Worm (Caenorhabditis elegans): ENCODE data around the gene egl-15.
A peak's percentile ranks its signal among the peaks of the same experiment; 100 is the strongest.

egl-15 gene

DNA sequence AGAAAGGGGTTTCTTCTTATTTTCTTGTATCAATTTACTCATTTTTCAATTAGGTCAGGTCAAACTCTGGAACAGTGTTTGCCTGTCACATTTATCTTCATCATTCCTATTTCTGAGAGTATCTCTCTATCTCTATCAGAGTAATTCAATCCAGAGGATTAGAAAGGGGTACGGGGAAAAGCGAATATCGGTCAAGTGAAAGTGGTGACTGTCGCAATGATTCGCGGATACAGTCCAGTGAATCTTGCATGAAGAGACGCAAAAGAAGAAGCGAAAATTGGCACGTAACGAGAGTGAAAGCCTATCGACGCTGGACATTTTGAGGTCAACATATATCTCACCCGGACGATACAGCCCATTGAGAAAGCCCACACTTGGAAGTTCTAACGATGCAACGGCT, 48.6 kb downstream of the egl-15 start, which contains the start of gene lpr-4:
Gene lpr-4, plus strand, starts transcription at position 328 of the 400 bp plus-strand sequence.
- TF ChIP-seq unc-62 (GFP tag; optimal IDR thresholded peaks at IDR 0.05) (peak; percentile 57), blmp-1 (tag; optimal IDR thresholded peaks at IDR 0.05) (peak; percentile 98), elt-3 (tag; optimal IDR thresholded peaks at IDR 0.05) (peak; percentile 57), unc-120 (tag; optimal IDR thresholded peaks at IDR 0.05; ENCODE audit: poor library complexity, severe bottlenecking) (no peak), ham-2 (GFP tag; optimal IDR thresholded peaks at IDR 0.05) (peak; percentile 83), elt-1 (tag; optimal IDR thresholded peaks at IDR 0.05; ENCODE audit: borderline replicate concordance, insufficient read depth) (peak; percentile 5)

DNA sequence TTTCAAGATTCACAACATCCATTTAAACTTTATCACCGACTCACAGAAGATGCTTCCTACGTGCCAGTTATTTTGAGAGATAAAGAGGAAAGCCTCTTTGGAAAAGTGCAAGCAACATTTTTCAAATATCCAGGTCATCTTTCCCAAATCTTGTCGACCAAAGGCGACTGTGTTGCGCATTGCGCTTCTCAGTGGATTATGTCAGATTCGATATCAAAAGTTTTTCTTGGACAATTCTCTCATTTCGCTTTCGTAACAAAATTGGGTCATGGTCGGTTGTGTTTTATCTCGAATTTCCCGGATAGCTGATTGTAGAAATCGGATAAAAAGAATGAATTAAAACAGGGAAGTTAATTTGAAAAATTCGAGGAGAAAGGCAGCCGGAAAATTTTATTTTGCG, 51.1 kb downstream of the egl-15 start:
- TF ChIP-seq ceh-39 (tag; optimal IDR thresholded peaks at IDR 0.05) (no peak), ham-2 (GFP tag; optimal IDR thresholded peaks at IDR 0.05) (peak; percentile 33), blmp-1 (tag; optimal IDR thresholded peaks at IDR 0.05) (peak; percentile 44), elt-1 (tag; optimal IDR thresholded peaks at IDR 0.05; ENCODE audit: borderline replicate concordance, insufficient read depth) (peak; percentile 5), nhr-237 (tag; optimal IDR thresholded peaks at IDR 0.05) (no peak)

DNA sequence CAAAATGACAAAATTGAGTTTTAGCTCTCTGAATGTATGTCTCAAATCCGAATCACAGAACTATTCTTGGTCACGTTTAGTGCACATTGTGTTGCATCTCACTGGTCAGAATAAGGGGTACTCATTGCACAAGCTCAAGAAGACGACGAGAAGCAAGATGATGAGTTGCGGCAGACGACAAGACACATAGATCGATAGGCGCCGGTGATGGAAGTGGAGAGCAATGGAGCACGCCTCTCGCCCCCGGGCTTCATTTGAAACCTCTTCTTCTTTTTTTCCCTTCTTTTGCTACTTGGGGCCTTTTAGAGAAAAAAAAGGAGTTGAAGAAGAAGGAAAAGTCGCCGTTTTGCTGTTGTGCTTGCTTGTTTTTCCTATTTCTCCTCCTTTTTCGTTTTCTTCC, 52.1 kb downstream of the egl-15 start, which contains the start of gene apt-9:
Gene apt-9, plus strand, starts transcription at position 194 of the 400 bp plus-strand sequence.
- TF ChIP-seq mab-5 (tag; optimal IDR thresholded peaks at IDR 0.05) (no peak), ces-1 (GFP tag; optimal IDR thresholded peaks at IDR 0.05) (peak; percentile 52), elt-3 (tag; optimal IDR thresholded peaks at IDR 0.05) (no peak)

DNA sequence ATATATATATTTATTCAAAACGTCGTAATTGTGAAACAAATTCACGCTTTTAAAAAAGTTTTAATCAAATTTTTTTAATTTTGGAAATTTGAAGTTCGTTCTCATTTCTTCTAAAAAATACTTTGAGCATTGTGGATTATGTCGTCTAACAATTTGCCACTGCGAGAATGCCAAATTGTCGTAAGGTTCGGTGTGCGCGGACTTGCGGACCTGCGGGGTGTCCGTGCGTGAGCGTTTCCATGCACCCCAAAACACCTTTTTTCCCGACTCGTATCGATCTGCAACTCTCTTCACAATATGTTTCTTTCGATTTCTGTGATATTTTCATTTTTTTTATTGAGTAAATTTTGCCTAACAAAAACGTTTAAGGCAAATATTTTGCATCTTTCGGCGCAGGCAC, 56.5 kb downstream of the egl-15 start:
- TF ChIP-seq lin-13 (tag; optimal IDR thresholded peaks at IDR 0.05) = peak; percentile 22
- TF ChIP-seq pha-4 (tag; optimal IDR thresholded peaks at IDR 0.05) = no peak

Data from whole organism, mixed stage, embryonic.